Fruit fly (Drosophila melanogaster) whole organism, embryonic: ENCODE data around the gene Ugt35A1.

ENCODE experiments used
- Atf-2 ChIP-seq: fragments of 200-800 bp; sonication (Bioruptor generic); optimal IDR thresholded peaks from 2 replicates; lab custom pipeline; 2016; ENCODE audit warnings: missing biosample characterization, missing genetic modification characterization
- Atf3 ChIP-seq: fragments of 200-800 bp; sonication (Bioruptor generic); optimal IDR thresholded peaks from 3 replicates; lab custom pipeline; 2016; ENCODE audit warnings: missing biosample characterization, missing genetic modification characterization
- Bteb2 ChIP-seq: fragments of 200-800 bp; sonication (Bioruptor generic); optimal IDR thresholded peaks from 2 replicates; lab custom pipeline; 2016; ENCODE audit warnings: missing biosample characterization, missing genetic modification characterization
- CG10147 ChIP-seq: fragments of 200-800 bp; sonication (Bioruptor generic); optimal IDR thresholded peaks from 2 replicates; lab custom pipeline; 2019; ENCODE audit warnings: missing biosample characterization, mild to moderate bottlenecking, missing genetic modification characterization, moderate library complexity
- CG11504 ChIP-seq: fragments of 200-800 bp; sonication (Bioruptor generic); optimal IDR thresholded peaks from 3 replicates; lab custom pipeline; 2019; ENCODE audit warnings: missing biosample characterization, mild to moderate bottlenecking, missing genetic modification characterization, moderate library complexity
- CG12219 ChIP-seq: fragments of 200-800 bp; sonication (Bioruptor generic); optimal IDR thresholded peaks from 3 replicates; lab custom pipeline; 2018; ENCODE audit warnings: missing biosample characterization, mild to moderate bottlenecking, missing genetic modification characterization
- CG13123 ChIP-seq: fragments of 200-800 bp; sonication (Bioruptor generic); optimal IDR thresholded peaks from 2 replicates; lab custom pipeline; 2016; ENCODE audit warnings: missing biosample characterization, missing genetic modification characterization
- CG14860 ChIP-seq: fragments of 200-800 bp; sonication (Bioruptor generic); IDR thresholded peaks from 3 replicates; pipeline ENCODE4 v1.3.6; 2022; ENCODE audit warnings: missing biosample characterization, missing genetic modification characterization; ENCODE audit not compliant: partially characterized antibody
- CG16779 ChIP-seq: fragments of 200-800 bp; sonication (Bioruptor generic); IDR thresholded peaks from 2 replicates; pipeline ENCODE4 v1.3.6; 2022; ENCODE audit warnings: missing biosample characterization, missing genetic modification characterization
- CG17361 ChIP-seq: fragments of 200-800 bp; sonication (Bioruptor generic); IDR thresholded peaks from 3 replicates; pipeline ENCODE4 v1.3.6; 2022; ENCODE audit warnings: missing biosample characterization, missing genetic modification characterization
- CG17829 ChIP-seq: fragments of 200-800 bp; optimal IDR thresholded peaks from 2 replicates; lab custom pipeline; 2019; ENCODE audit warnings: missing biosample characterization, mild to moderate bottlenecking, missing genetic modification characterization, moderate library complexity
- CG18599 ChIP-seq: fragments of 200-800 bp; sonication (Bioruptor generic); optimal IDR thresholded peaks from 3 replicates; lab custom pipeline; 2017; ENCODE audit warnings: missing biosample characterization, missing genetic modification characterization, mild to moderate bottlenecking, moderate library complexity, missing genetic modification reagents
- CG2129 ChIP-seq: fragments of 200-800 bp; sonication (Bioruptor generic); IDR thresholded peaks from 2 replicates; pipeline ENCODE4 v1.3.6; 2022; ENCODE audit warnings: missing biosample characterization, missing genetic modification characterization; ENCODE audit not compliant: partially characterized antibody
- CG30020 ChIP-seq: fragments of 200-800 bp; optimal IDR thresholded peaks from 2 replicates; lab custom pipeline; 2019; ENCODE audit warnings: missing biosample characterization, mild to moderate bottlenecking, missing genetic modification characterization, moderate library complexity
- CG32772 ChIP-seq: fragments of 200-800 bp; sonication (Bioruptor generic); IDR thresholded peaks from 2 replicates; pipeline ENCODE4 v1.3.6; 2022; ENCODE audit warnings: missing biosample characterization, missing genetic modification characterization
- CG4328 ChIP-seq: fragments of 200-800 bp; sonication (Bioruptor generic); optimal IDR thresholded peaks from 3 replicates; lab custom pipeline; 2017; ENCODE audit warnings: missing biosample characterization, missing genetic modification reagents, missing genetic modification characterization
- CG6254 ChIP-seq: fragments of 200-800 bp; sonication (Bioruptor generic); optimal IDR thresholded peaks from 3 replicates; lab custom pipeline; 2017; ENCODE audit warnings: mild to moderate bottlenecking, missing biosample characterization, missing genetic modification reagents, missing genetic modification characterization
- CG6765 ChIP-seq: fragments of 200-800 bp; sonication (Bioruptor generic); optimal IDR thresholded peaks from 3 replicates; lab custom pipeline; 2017; ENCODE audit warnings: missing biosample characterization, mild to moderate bottlenecking, missing genetic modification characterization
- CG6813 ChIP-seq: fragments of 200-800 bp; sonication (Bioruptor generic); optimal IDR thresholded peaks from 2 replicates; lab custom pipeline; 2017; ENCODE audit warnings: missing biosample characterization, missing genetic modification characterization, mild to moderate bottlenecking, moderate library complexity, missing genetic modification reagents
- CG9932 ChIP-seq: fragments of 200-800 bp; sonication (Bioruptor generic); IDR thresholded peaks from 2 replicates; pipeline ENCODE4 v1.3.6; 2022; ENCODE audit warnings: missing biosample characterization, missing genetic modification characterization
- CHES-1-like ChIP-seq: fragments of 200-800 bp; sonication (Bioruptor generic); optimal IDR thresholded peaks from 2 replicates; lab custom pipeline; 2016; ENCODE audit warnings: missing biosample characterization, missing genetic modification characterization
- Dek ChIP-seq: fragments of 200-800 bp; sonication (Bioruptor generic); optimal IDR thresholded peaks from 3 replicates; lab custom pipeline; 2019; ENCODE audit warnings: missing biosample characterization, mild to moderate bottlenecking, missing genetic modification characterization, moderate library complexity
- H2.0 ChIP-seq: fragments of 200-800 bp; sonication (Bioruptor generic); IDR thresholded peaks from 2 replicates; pipeline ENCODE4 v1.3.6; 2022; ENCODE audit warnings: missing biosample characterization, missing genetic modification characterization
- HmgZ ChIP-seq: fragments of 200-800 bp; sonication (Bioruptor generic); optimal IDR thresholded peaks from 2 replicates; lab custom pipeline; 2018; ENCODE audit warnings: missing biosample characterization, mild to moderate bottlenecking, missing genetic modification characterization
- Neu2 ChIP-seq: fragments of 200-800 bp; sonication (Bioruptor generic); optimal IDR thresholded peaks from 3 replicates; lab custom pipeline; 2016; ENCODE audit warnings: missing biosample characterization, missing genetic modification characterization, borderline replicate concordance
- Ravus ChIP-seq: fragments of 200-800 bp; sonication (Bioruptor generic); IDR thresholded peaks from 2 replicates; pipeline ENCODE4 v1.3.6; 2022; ENCODE audit warnings: missing biosample characterization, missing genetic modification characterization
- Side ChIP-seq: fragments of 200-800 bp; sonication (Bioruptor generic); optimal IDR thresholded peaks from 2 replicates; lab custom pipeline; 2016; ENCODE audit warnings: missing biosample characterization, missing genetic modification characterization
- Spps ChIP-seq: fragments of 200-800 bp; sonication (Bioruptor generic); optimal IDR thresholded peaks from 2 replicates; lab custom pipeline; 2018; ENCODE audit warnings: missing biosample characterization, mild to moderate bottlenecking, missing genetic modification characterization
- TFAM ChIP-seq: fragments of 200-800 bp; sonication (Bioruptor generic); optimal IDR thresholded peaks from 2 replicates; lab custom pipeline; 2017; ENCODE audit warnings: missing biosample characterization, missing genetic modification characterization, inconsistent platforms
- ap ChIP-seq: fragments of 200-800 bp; sonication (Bioruptor generic); IDR thresholded peaks from 2 replicates; pipeline ENCODE4 v1.3.6; 2022; ENCODE audit warnings: missing biosample characterization, missing genetic modification characterization
- bsh ChIP-seq, 2 experiments: fragments of 200-800 bp; sonication (Bioruptor generic); optimal IDR thresholded peaks; 2 replicates each; lab custom pipeline; 2017 to 2018; ENCODE audit warnings: mild to moderate bottlenecking in 2 of 2, missing biosample characterization in 2 of 2, missing genetic modification characterization in 2 of 2, moderate library complexity in 1 of 2
- chif ChIP-seq, 2 experiments: fragments of 200-800 bp; sonication (Bioruptor generic); optimal IDR thresholded peaks; 3 replicates each; lab custom pipeline; 2016; ENCODE audit warnings: missing biosample characterization in 2 of 2, missing genetic modification characterization in 2 of 2
- corto ChIP-seq: fragments of 200-800 bp; sonication (Bioruptor generic); optimal IDR thresholded peaks from 2 replicates; lab custom pipeline; 2016; ENCODE audit warnings: missing biosample characterization, mild to moderate bottlenecking, missing genetic modification characterization, moderate library complexity
- crp ChIP-seq, 2 experiments: fragments of 200-800 bp; sonication (Bioruptor generic); optimal IDR thresholded peaks; 2 replicates in 1 of 2; 3 replicates in 1 of 2; lab custom pipeline; 2017; ENCODE audit warnings: missing biosample characterization in 2 of 2, missing genetic modification characterization in 2 of 2, mild to moderate bottlenecking in 1 of 2, moderate library complexity in 1 of 2
- dan ChIP-seq: fragments of 200-800 bp; sonication (Bioruptor generic); IDR thresholded peaks from 2 replicates; pipeline ENCODE4 v1.3.6; 2022; ENCODE audit warnings: missing biosample characterization, missing genetic modification characterization
- eyg ChIP-seq: fragments of 200-800 bp; sonication (Bioruptor generic); optimal IDR thresholded peaks from 3 replicates; lab custom pipeline; 2016; ENCODE audit warnings: missing biosample characterization, missing genetic modification characterization
- fd102C ChIP-seq: fragments of 200-800 bp; sonication (Bioruptor generic); optimal IDR thresholded peaks from 2 replicates; lab custom pipeline; 2018; ENCODE audit warnings: missing biosample characterization, mild to moderate bottlenecking, missing genetic modification characterization, moderate library complexity
- ftz-f1 ChIP-seq: fragments of 200-800 bp; sonication (Bioruptor generic); optimal IDR thresholded peaks from 2 replicates; lab custom pipeline; 2016; ENCODE audit warnings: missing biosample characterization, missing genetic modification characterization
- gce ChIP-seq: fragments of 200-800 bp; sonication (Bioruptor generic); IDR thresholded peaks from 3 replicates; pipeline ENCODE4 v1.3.6; 2022; ENCODE audit warnings: missing biosample characterization, missing genetic modification characterization
- inv ChIP-seq: fragments of 200-800 bp; sonication (Bioruptor generic); IDR thresholded peaks from 2 replicates; pipeline ENCODE4 v1.3.6; 2022; ENCODE audit warnings: missing biosample characterization, missing genetic modification characterization; ENCODE audit not compliant: partially characterized antibody
- ranshi ChIP-seq: fragments of 200-800 bp; sonication (Bioruptor generic); IDR thresholded peaks from 2 replicates; pipeline ENCODE4 v1.3.6; 2022; ENCODE audit warnings: missing biosample characterization, missing genetic modification characterization
- repo ChIP-seq: fragments of 200-800 bp; sonication (Bioruptor generic); optimal IDR thresholded peaks from 2 replicates; lab custom pipeline; 2016; ENCODE audit warnings: missing biosample characterization, missing genetic modification characterization
- run ChIP-seq: fragments of 200-800 bp; sonication (Bioruptor generic); optimal IDR thresholded peaks from 3 replicates; lab custom pipeline; 2018; ENCODE audit warnings: missing biosample characterization, mild to moderate bottlenecking, missing genetic modification characterization
- sim ChIP-seq: fragments of 200-800 bp; sonication (Bioruptor generic); IDR thresholded peaks from 2 replicates; pipeline ENCODE4 v1.3.6; 2022; ENCODE audit warnings: missing biosample characterization, missing genetic modification characterization
- toy ChIP-seq: fragments of 200-800 bp; sonication (Bioruptor generic); IDR thresholded peaks from 2 replicates; pipeline ENCODE4 v1.3.6; 2022; ENCODE audit warnings: missing biosample characterization, missing genetic modification characterization
- zen2 ChIP-seq: fragments of 200-800 bp; sonication (Bioruptor generic); IDR thresholded peaks from 3 replicates; pipeline ENCODE4 v1.3.6; 2022; ENCODE audit warnings: missing biosample characterization, missing genetic modification characterization; ENCODE audit not compliant: partially characterized antibody
- zf30C ChIP-seq: fragments of 200-800 bp; sonication (Bioruptor generic); optimal IDR thresholded peaks from 3 replicates; lab custom pipeline; 2018; ENCODE audit warnings: missing biosample characterization, mild to moderate bottlenecking, missing genetic modification characterization

Gene Ugt35A1

dm6 chr3R:11211291-11212061, 39.0 kb upstream of the Ugt35A1 start (continued):
- TF ChIP-seq crp (GFP tag; optimal IDR thresholded peaks at IDR 0.05; lab: Kevin White, UChicago) (no peak), bsh (GFP tag; optimal IDR thresholded peaks at IDR 0.05; lab: Kevin White, UChicago) (peak in 1 of 2 experiments; percentile 69), Atf3 (peak; percentile 33), HmgZ (tag; lab: Kevin White, UChicago) (peak; percentile 63), sim (no peak), CG10147 (GFP tag; lab: Kevin White, UChicago) (peak; percentile 53), Ravus (GFP tag; lab: Robert Waterston, UW) (peak; percentile 33), fd102C (GFP tag; lab: Kevin White, UChicago) (peak; percentile 11), gce (GFP tag; lab: Robert Waterston, UW) (no peak), CG12219 (GFP tag; lab: Kevin White, UChicago) (peak; percentile 43), zen2 (GFP tag; lab: Robert Waterston, UW) (no peak), CHES-1-like (GFP tag; lab: Kevin White, UChicago) (peak; percentile 56), ranshi (GFP tag; lab: Robert Waterston, UW) (peak; percentile 68), toy (GFP tag; lab: Robert Waterston, UW) (peak; percentile 35; the same call in 1 of the 2 replicates), CG6254 (GFP tag; lab: Kevin White, UChicago) (no peak), TFAM (GFP tag; lab: Kevin White, UChicago) (no peak), CG30020 (tag; lab: Kevin White, UChicago) (peak; percentile 10), CG9932 (GFP tag; lab: Robert Waterston, UW) (peak; percentile 87), run (tag; lab: Kevin White, UChicago) (no peak), CG16779 (GFP tag; lab: Robert Waterston, UW) (peak; percentile 77), CG14860 (GFP tag; lab: Robert Waterston, UW) (no peak), eyg (GFP tag; lab: Kevin White, UChicago) (peak; percentile 29), dan (no peak), inv (GFP tag; lab: Robert Waterston, UW) (peak; percentile 32; the same call in 1 of the 2 replicates), ftz-f1 (GFP tag; lab: Kevin White, UChicago) (peak; percentile 60), repo (GFP tag; lab: Kevin White, UChicago) (peak; percentile 51), Bteb2 (GFP tag; lab: Kevin White, UChicago) (peak; percentile 67)

- TF ChIP-seq CG32772 (GFP tag; lab: Robert Waterston, UW) (no peak), CG2129 (no peak), Neu2 (GFP tag; lab: Kevin White, UChicago) (no peak), Spps (tag; lab: Kevin White, UChicago) (no peak), CG17829 (peak; percentile 59), sim (no peak), CG4328 (peak; percentile 30), Atf-2 (GFP tag; lab: Kevin White, UChicago) (peak; percentile 6), zf30C (no peak), Dek (tag; lab: Kevin White, UChicago) (peak; percentile 52), chif (GFP tag; optimal IDR thresholded peaks at IDR 0.05; lab: Kevin White, UChicago) (peak; percentile 6 to 44), CG11504 (tag; lab: Kevin White, UChicago) (peak; percentile 60), CG6813 (GFP tag; lab: Kevin White, UChicago) (no peak), CG6765 (peak; percentile 40), corto (no peak), H2.0 (no peak), Side (GFP tag; lab: Kevin White, UChicago) (no peak), CG17361 (peak; percentile 79), CG18599 (GFP tag; lab: Kevin White, UChicago) (peak; percentile 52), ap (GFP tag; lab: Robert Waterston, UW) (no peak), CG13123 (GFP tag; lab: Kevin White, UChicago) (peak; percentile 40)
Measured at dm6 chr3R:11209801-11210402, 37.4 kb upstream of the Ugt35A1 start, which contains the start of the genes SdhC and Tctp. Gene SdhC, minus strand, starts transcription at chr3R:11209849. Gene Tctp, plus strand, starts transcription at chr3R:11210247.
